Worm (Caenorhabditis elegans) whole organism, young adult: Measurements from ENCODE around the gene F38E1.10.
A peak's percentile ranks its signal among the peaks of the same experiment; 100 is the strongest.

ENCODE experiments used
- B0019.2 ChIP-seq: fragments of 200-800 bp; sonication (Bioruptor generic); conservative IDR thresholded peaks from 2 replicates; pipeline ENCODE4 v1.3.6; 2022; ENCODE audit warnings: missing genetic modification reagents, missing genetic modification characterization, missing compliant biosample characterization
- D2030.7 ChIP-seq: fragments of 200-800 bp; sonication (Bioruptor generic); IDR thresholded peaks from 2 replicates; pipeline ENCODE4 v1.3.6; 2022; ENCODE audit warnings: missing genetic modification reagents, missing genetic modification characterization, missing compliant biosample characterization
- F23B12.7 ChIP-seq: sonication (generic microtip); optimal IDR thresholded peaks from 2 replicates; lab custom pipeline; 2017; ENCODE audit warnings: missing genetic modification characterization, mild to moderate bottlenecking, missing compliant biosample characterization, antibody characterized with exemption, moderate library complexity; ENCODE audit not compliant: insufficient read depth
- F37B4.10 ChIP-seq: fragments of 200-800 bp; sonication (Bioruptor generic); IDR thresholded peaks from 2 replicates; pipeline ENCODE4 v1.3.6; 2022; ENCODE audit warnings: missing genetic modification characterization, missing compliant biosample characterization
- F39B2.1 ChIP-seq: fragments of 200-800 bp; sonication (Bioruptor generic); IDR thresholded peaks from 2 replicates; pipeline ENCODE4 v1.3.6; 2022; ENCODE audit warnings: missing genetic modification reagents, missing genetic modification characterization, missing compliant biosample characterization
- T26A5.8 ChIP-seq: sonication (generic microtip); optimal IDR thresholded peaks from 2 replicates; lab custom pipeline; 2016; ENCODE audit warnings: missing genetic modification characterization, missing compliant biosample characterization
- Y53G8AR.9 ChIP-seq: fragments of 200-800 bp; sonication (Bioruptor generic); conservative IDR thresholded peaks from 2 replicates; pipeline ENCODE4 v1.3.6; 2022; ENCODE audit warnings: missing genetic modification reagents, missing genetic modification characterization, missing compliant biosample characterization
- Y67H2A.10 ChIP-seq: fragments of 200-800 bp; sonication (Bioruptor generic); conservative IDR thresholded peaks from 2 replicates; pipeline ENCODE4 v1.3.6; 2022; ENCODE audit warnings: missing genetic modification reagents, missing genetic modification characterization, missing compliant biosample characterization
- ama-1 ChIP-seq, 3 experiments: fragments of 150-350 bp in 1 of 3; sonication (generic microtip) in 2 of 3; optimal IDR thresholded peaks; 2 replicates each; lab custom pipeline; 2014 to 2018; ENCODE audit warnings: missing biosample characterization in 2 of 3, missing genetic modification characterization in 2 of 3, missing genetic modification reagents in 2 of 3
- aptf-2 ChIP-seq: fragments of 200-800 bp; sonication (Bioruptor generic); conservative IDR thresholded peaks from 2 replicates; pipeline ENCODE4 v1.3.6; 2022; ENCODE audit warnings: missing genetic modification reagents, missing genetic modification characterization, missing compliant biosample characterization
- attf-6 ChIP-seq: fragments of 200-800 bp; sonication (Bioruptor generic); IDR thresholded peaks from 2 replicates; pipeline ENCODE4 v1.3.6; 2022; ENCODE audit warnings: missing genetic modification reagents, missing genetic modification characterization, missing compliant biosample characterization
- bed-1 ChIP-seq: fragments of 200-800 bp; sonication (Bioruptor generic); IDR thresholded peaks from 2 replicates; pipeline ENCODE4 v1.3.6; 2022; ENCODE audit warnings: missing genetic modification reagents, missing genetic modification characterization, missing compliant biosample characterization
- ccch-3 ChIP-seq: fragments of 200-800 bp; sonication (Bioruptor generic); optimal IDR thresholded peaks from 2 replicates; lab custom pipeline; 2018; ENCODE audit warnings: mild to moderate bottlenecking, missing genetic modification characterization, missing compliant biosample characterization
- ceh-100 ChIP-seq: fragments of 200-800 bp; sonication (Bioruptor generic); IDR thresholded peaks from 2 replicates; pipeline ENCODE4 v1.3.6; 2022; ENCODE audit warnings: missing genetic modification reagents, missing genetic modification characterization, missing compliant biosample characterization
- ceh-40 ChIP-seq: fragments of 200-800 bp; sonication (Bioruptor generic); IDR thresholded peaks from 2 replicates; pipeline ENCODE4 v1.3.6; 2022; ENCODE audit warnings: missing genetic modification characterization, missing compliant biosample characterization
- ceh-58 ChIP-seq: fragments of 200-800 bp; sonication (Bioruptor generic); IDR thresholded peaks from 2 replicates; pipeline ENCODE4 v1.3.6; 2022; ENCODE audit warnings: missing genetic modification characterization, missing compliant biosample characterization
- chd-7 ChIP-seq: sonication (generic microtip); optimal IDR thresholded peaks from 2 replicates; lab custom pipeline; 2016; ENCODE audit warnings: mild to moderate bottlenecking, missing genetic modification characterization, moderate library complexity, missing compliant biosample characterization
- die-1 ChIP-seq: sonication (generic microtip); optimal IDR thresholded peaks from 2 replicates; lab custom pipeline; 2016; ENCODE audit warnings: missing genotype, mild to moderate bottlenecking, missing genetic modification characterization, missing compliant biosample characterization
- dox-1 ChIP-seq: fragments of 200-800 bp; sonication (Bioruptor generic); IDR thresholded peaks from 2 replicates; pipeline ENCODE4 v1.3.6; 2022; ENCODE audit warnings: missing genetic modification reagents, missing genetic modification characterization, missing compliant biosample characterization
- him-1 ChIP-seq: sonication (generic microtip); optimal IDR thresholded peaks from 2 replicates; lab custom pipeline; 2016; ENCODE audit warnings: missing genotype, missing genetic modification reagents, missing genetic modification characterization, missing compliant biosample characterization
- hrde-1 ChIP-seq: sonication (generic microtip); optimal IDR thresholded peaks from 2 replicates; lab custom pipeline; 2016; ENCODE audit warnings: missing genetic modification characterization, mild to moderate bottlenecking, missing compliant biosample characterization, moderate library complexity, missing genotype, missing genetic modification reagents, borderline replicate concordance
- lag-1 ChIP-seq: fragments of 200-800 bp; sonication (Bioruptor generic); IDR thresholded peaks from 2 replicates; pipeline ENCODE4 v1.3.6; 2022; ENCODE audit warnings: missing genetic modification reagents, missing genetic modification characterization, missing compliant biosample characterization
- lin-35 ChIP-seq, 3 experiments: fragments of 150-350 bp in 2 of 3; sonication (generic microtip) in 1 of 3; optimal IDR thresholded peaks; 2 replicates each; lab custom pipeline; 2014 to 2018; ENCODE audit warnings: missing biosample characterization in 3 of 3, missing genetic modification characterization in 3 of 3, missing genetic modification reagents in 3 of 3
- lin-40 ChIP-seq: sonication (generic microtip); optimal IDR thresholded peaks from 2 replicates; lab custom pipeline; 2016; ENCODE audit warnings: missing genetic modification characterization, mild to moderate bottlenecking, missing compliant biosample characterization, missing genotype, missing genetic modification reagents
- lin-54 ChIP-seq: fragments of 200-800 bp; sonication (Bioruptor generic); optimal IDR thresholded peaks from 2 replicates; lab custom pipeline; 2018; ENCODE audit warnings: mild to moderate bottlenecking, missing genetic modification characterization, missing compliant biosample characterization
- mxl-1 ChIP-seq: sonication (generic microtip); optimal IDR thresholded peaks from 2 replicates; lab custom pipeline; 2016; ENCODE audit warnings: missing genetic modification characterization, missing compliant biosample characterization
- nfya-1 ChIP-seq: sonication (generic microtip); optimal IDR thresholded peaks from 2 replicates; lab custom pipeline; 2017; ENCODE audit warnings: antibody characterized with exemption, missing compliant biosample characterization, missing genetic modification characterization, borderline replicate concordance; ENCODE audit not compliant: insufficient read depth
- nhr-179 ChIP-seq: sonication (generic microtip); optimal IDR thresholded peaks from 2 replicates; lab custom pipeline; 2016; ENCODE audit warnings: mild to moderate bottlenecking, missing genetic modification characterization, missing compliant biosample characterization
- nhr-27 ChIP-seq: fragments of 200-800 bp; sonication (Bioruptor generic); optimal IDR thresholded peaks from 2 replicates; lab custom pipeline; 2018; ENCODE audit warnings: mild to moderate bottlenecking, missing genetic modification characterization, moderate library complexity, missing compliant biosample characterization
- nhr-80 ChIP-seq: sonication (generic microtip); optimal IDR thresholded peaks from 2 replicates; lab custom pipeline; 2016; ENCODE audit warnings: missing genetic modification characterization, missing compliant biosample characterization
- pbrm-1 ChIP-seq: fragments of 200-800 bp; sonication (Bioruptor generic); IDR thresholded peaks from 2 replicates; pipeline ENCODE4 v1.3.6; 2022; ENCODE audit warnings: missing genetic modification reagents, missing genetic modification characterization, missing compliant biosample characterization
- snpc-1.1 ChIP-seq: sonication (generic microtip); optimal IDR thresholded peaks from 2 replicates; lab custom pipeline; 2017; ENCODE audit warnings: missing genetic modification characterization, mild to moderate bottlenecking, missing compliant biosample characterization, antibody characterized with exemption, moderate library complexity, missing genotype, missing genetic modification reagents; ENCODE audit not compliant: insufficient read depth
- snpc-1.3 ChIP-seq: sonication (generic microtip); optimal IDR thresholded peaks from 2 replicates; lab custom pipeline; 2017; ENCODE audit warnings: missing genetic modification characterization, mild to moderate bottlenecking, missing compliant biosample characterization, antibody characterized with exemption, moderate library complexity, missing genotype, missing genetic modification reagents; ENCODE audit not compliant: insufficient read depth
- snpc-4 ChIP-seq, 5 experiments: fragments of 150-350 bp in 1 of 5; sonication (generic microtip) in 4 of 5; optimal IDR thresholded peaks; 2 replicates each; lab custom pipeline; 2014 to 2018; ENCODE audit warnings: missing genetic modification characterization in 5 of 5, missing biosample characterization in 3 of 5, antibody characterized with exemption in 2 of 5, mild to moderate bottlenecking in 2 of 5, missing compliant biosample characterization in 2 of 5, missing genotype in 2 of 5, moderate library complexity in 2 of 5, missing genetic modification reagents in 1 of 5
- sptf-2 ChIP-seq: fragments of 200-800 bp; sonication (Bioruptor generic); optimal IDR thresholded peaks from 2 replicates; lab custom pipeline; 2018; ENCODE audit warnings: mild to moderate bottlenecking, missing genetic modification characterization, missing compliant biosample characterization
- tbx-9 ChIP-seq: sonication (generic microtip); optimal IDR thresholded peaks from 2 replicates; lab custom pipeline; 2016; ENCODE audit warnings: borderline replicate concordance, missing genetic modification characterization, inconsistent platforms, missing compliant biosample characterization
- unc-130 ChIP-seq: sonication (generic microtip); optimal IDR thresholded peaks from 2 replicates; lab custom pipeline; 2016; ENCODE audit warnings: missing genetic modification reagents, missing genetic modification characterization, missing compliant biosample characterization
- zfh-2 ChIP-seq: fragments of 200-800 bp; sonication (Bioruptor generic); conservative IDR thresholded peaks from 2 replicates; pipeline ENCODE4 v1.3.6; 2022; ENCODE audit warnings: missing genetic modification reagents, missing genetic modification characterization, missing compliant biosample characterization
- ztf-25 ChIP-seq: fragments of 200-800 bp; sonication (Bioruptor generic); IDR thresholded peaks from 2 replicates; pipeline ENCODE4 v1.3.6; 2022; ENCODE audit warnings: missing genetic modification reagents, missing genetic modification characterization, missing compliant biosample characterization
- ztf-26 ChIP-seq: sonication (generic microtip); optimal IDR thresholded peaks from 2 replicates; lab custom pipeline; 2017; ENCODE audit warnings: missing genetic modification characterization, missing compliant biosample characterization
- ztf-3 ChIP-seq: fragments of 200-800 bp; sonication (Bioruptor generic); optimal IDR thresholded peaks from 2 replicates; lab custom pipeline; 2018; ENCODE audit warnings: mild to moderate bottlenecking, missing genetic modification characterization, missing compliant biosample characterization

Gene F38E1.10

ce11 chrV:8389307-8389706 lies 14.0 kb upstream of the F38E1.10 start:
- no peak for TF ChIP-seq ceh-100 (GFP tag; lab: Robert Waterston, UW)
- no peak for TF ChIP-seq ztf-3 (GFP tag; lab: Kevin White, UChicago)
- no peak for TF ChIP-seq pbrm-1 (GFP tag; lab: Robert Waterston, UW)
- no peak for TF ChIP-seq ccch-3 (GFP tag; lab: Kevin White, UChicago)
- TF ChIP-seq Y67H2A.10: no peak
- TF ChIP-seq ztf-26 (tag; lab: Kevin White, UChicago): no peak
- TF ChIP-seq snpc-4 (GFP tag; optimal IDR thresholded peaks at IDR 0.05; lab: Kevin White, UChicago): no peak
- no peak for TF ChIP-seq snpc-4 (tag; optimal IDR thresholded peaks at IDR 0.05; lab: Kevin White, UChicago)
- TF ChIP-seq sptf-2 (GFP tag; lab: Kevin White, UChicago): no peak
- no peak for TF ChIP-seq D2030.7
- no peak for TF ChIP-seq snpc-1.1 (tag; lab: Kevin White, UChicago)
- TF ChIP-seq aptf-2 (GFP tag; lab: Robert Waterston, UW): no peak
- no peak for TF ChIP-seq die-1 (tag; lab: Kevin White, UChicago)
- no peak for TF ChIP-seq snpc-1.3 (tag; lab: Kevin White, UChicago)
- no peak for TF ChIP-seq mxl-1 (tag; lab: Kevin White, UChicago)
- no peak for TF ChIP-seq F37B4.10
- TF ChIP-seq T26A5.8 (tag; lab: Kevin White, UChicago): no peak

ce11 chrV:8387056-8387455 lies 11.7 kb upstream of the F38E1.10 start, which contains the start of gene gcy-7:
Gene gcy-7, plus strand, starts transcription at chrV:8387356.
- TF ChIP-seq him-1 (tag; lab: Kevin White, UChicago) (no peak), nhr-27 (tag; lab: Kevin White, UChicago) (no peak), nfya-1 (tag; lab: Kevin White, UChicago) (no peak), lin-54 (no peak), F23B12.7 (tag; lab: Kevin White, UChicago) (no peak), F39B2.1 (GFP tag; lab: Robert Waterston, UW) (no peak), nhr-80 (tag; lab: Kevin White, UChicago) (no peak), unc-130 (GFP tag; lab: Kevin White, UChicago) (no peak), ztf-3 (GFP tag; lab: Kevin White, UChicago) (no peak), B0019.2 (GFP tag; lab: Robert Waterston, UW) (no peak), ztf-25 (no peak), lin-35 (GFP tag; optimal IDR thresholded peaks at IDR 0.05; lab: Kevin White, UChicago) (no peak), attf-6 (GFP tag; lab: Robert Waterston, UW) (no peak), lag-1 (GFP tag; lab: Robert Waterston, UW) (no peak)
- TF ChIP-seq, all 124 proteins: peak for 0

- TF ChIP-seq nhr-80 (tag; lab: Kevin White, UChicago): peak; percentile 25
- no peak for TF ChIP-seq bed-1 (GFP tag; lab: Robert Waterston, UW)
Measured at ce11 chrV:8385879-8386530, 10.7 kb upstream of the F38E1.10 start, which contains the start of gene hsp-17. Gene hsp-17, minus strand, starts transcription at chrV:8385929.

ce11 chrV:8384809-8385208 lies 9.5 kb upstream of the F38E1.10 start:
- TF ChIP-seq ccch-3 (GFP tag; lab: Kevin White, UChicago) (no peak), hrde-1 (no peak), snpc-1.1 (tag; lab: Kevin White, UChicago) (no peak), ama-1 (optimal IDR thresholded peaks at IDR 0.05; lab: Kevin White, UChicago) (no peak), ama-1 (GFP tag; optimal IDR thresholded peaks at IDR 0.05; lab: Kevin White, UChicago) (no peak), tbx-9 (tag; lab: Kevin White, UChicago) (no peak), ceh-40 (GFP tag; lab: Robert Waterston, UW) (peak; percentile 6; the same call in 1 of the 2 replicates), chd-7 (tag; lab: Kevin White, UChicago) (no peak), dox-1 (GFP tag; lab: Robert Waterston, UW) (no peak), Y53G8AR.9 (GFP tag; lab: Robert Waterston, UW) (peak; percentile 68; the same call in 1 of the 2 replicates), nhr-179 (tag; lab: Kevin White, UChicago) (no peak), lin-40 (tag; lab: Kevin White, UChicago) (no peak), ceh-58 (GFP tag; lab: Robert Waterston, UW) (no peak), zfh-2 (GFP tag; lab: Robert Waterston, UW) (no peak)
